Worm (Caenorhabditis elegans) whole organism, L3 larva: Measurements from ENCODE around the gene W07G1.1.

Experiments
- R02D3.7 ChIP-seq: fragments of 150-350 bp; optimal IDR thresholded peaks from 2 replicates; lab custom pipeline; 2014; ENCODE audit warnings: missing biosample characterization, missing genetic modification characterization
- ZK546.5 ChIP-seq: sonication (generic microtip); optimal IDR thresholded peaks from 2 replicates; lab custom pipeline; 2017; ENCODE audit warnings: missing biosample characterization, missing genetic modification characterization
- aly-2 ChIP-seq: fragments of 150-350 bp; optimal IDR thresholded peaks from 2 replicates; lab custom pipeline; 2014; ENCODE audit warnings: missing biosample characterization, missing genetic modification characterization
- ama-1 ChIP-seq: fragments of 150-350 bp; optimal IDR thresholded peaks from 2 replicates; lab custom pipeline; 2018
- ceh-16 ChIP-seq: sonication (generic microtip); optimal IDR thresholded peaks from 2 replicates; lab custom pipeline; 2017; ENCODE audit warnings: missing biosample characterization, missing genetic modification characterization
- ceh-28 ChIP-seq: fragments of 150-350 bp; optimal IDR thresholded peaks from 2 replicates; lab custom pipeline; 2014; ENCODE audit warnings: missing biosample characterization, missing genetic modification reagents, missing genetic modification characterization
- ceh-82 ChIP-seq: fragments of 150-350 bp; optimal IDR thresholded peaks from 2 replicates; lab custom pipeline; 2014; ENCODE audit warnings: missing biosample characterization, missing genetic modification characterization
- ceh-9 ChIP-seq: sonication (generic microtip); optimal IDR thresholded peaks from 2 replicates; lab custom pipeline; 2018; ENCODE audit warnings: missing biosample characterization, missing genetic modification characterization
- egl-27 ChIP-seq: sonication (generic microtip); optimal IDR thresholded peaks from 4 replicates; lab custom pipeline; 2017; ENCODE audit warnings: missing biosample characterization, missing genetic modification reagents, missing genetic modification characterization
- egl-5 ChIP-seq: fragments of 150-350 bp; optimal IDR thresholded peaks from 2 replicates; lab custom pipeline; 2017; ENCODE audit warnings: missing biosample characterization, missing genetic modification reagents, missing genetic modification characterization, inconsistent platforms
- elt-2 ChIP-seq: sonication (generic microtip); optimal IDR thresholded peaks from 2 replicates; lab custom pipeline; 2016; ENCODE audit warnings: missing genetic modification reagents, mild to moderate bottlenecking, missing genetic modification characterization, missing compliant biosample characterization
- eor-1 ChIP-seq, 2 experiments: fragments of 150-350 bp; optimal IDR thresholded peaks; 2 replicates each; lab custom pipeline; 2014 to 2018; ENCODE audit warnings: missing biosample characterization in 2 of 2, missing genetic modification characterization in 2 of 2
- fkh-10 ChIP-seq: sonication (generic microtip); optimal IDR thresholded peaks from 2 replicates; lab custom pipeline; 2017; ENCODE audit warnings: missing biosample characterization, missing genetic modification reagents, missing genetic modification characterization
- fos-1 ChIP-seq: fragments of 150-350 bp; optimal IDR thresholded peaks from 2 replicates; lab custom pipeline; 2014; ENCODE audit warnings: missing biosample characterization, missing genetic modification characterization
- hmg-11 ChIP-seq: sonication (generic microtip); optimal IDR thresholded peaks from 2 replicates; lab custom pipeline; 2016; ENCODE audit warnings: missing genetic modification characterization, missing compliant biosample characterization
- jun-1 ChIP-seq: fragments of 150-350 bp; optimal IDR thresholded peaks from 2 replicates; lab custom pipeline; 2014; ENCODE audit warnings: missing biosample characterization, missing genetic modification reagents, missing genetic modification characterization
- lin-39 ChIP-seq: fragments of 150-350 bp; optimal IDR thresholded peaks from 2 replicates; lab custom pipeline; 2018; ENCODE audit warnings: missing biosample characterization, missing genetic modification reagents, missing genetic modification characterization
- lsy-12 ChIP-seq: sonication (generic microtip); optimal IDR thresholded peaks from 2 replicates; lab custom pipeline; 2016; ENCODE audit warnings: mild to moderate bottlenecking, missing genetic modification characterization, missing compliant biosample characterization
- mdl-1 ChIP-seq: fragments of 150-350 bp; optimal IDR thresholded peaks from 2 replicates; lab custom pipeline; 2014; ENCODE audit warnings: missing biosample characterization, missing genetic modification characterization
- mml-1 ChIP-seq: fragments of 150-350 bp; sonication (generic microtip); optimal IDR thresholded peaks from 3 replicates; lab custom pipeline; 2014; ENCODE audit warnings: missing biosample characterization, missing genetic modification characterization
- nhr-11 ChIP-seq: fragments of 150-350 bp; optimal IDR thresholded peaks from 2 replicates; lab custom pipeline; 2014; ENCODE audit warnings: missing biosample characterization, missing genetic modification characterization
- nhr-12 ChIP-seq: fragments of 150-350 bp; optimal IDR thresholded peaks from 2 replicates; lab custom pipeline; 2014; ENCODE audit warnings: missing biosample characterization, missing genetic modification characterization
- nhr-23 ChIP-seq: fragments of 150-350 bp; optimal IDR thresholded peaks from 2 replicates; lab custom pipeline; 2014; ENCODE audit warnings: missing biosample characterization, missing genetic modification reagents, missing genetic modification characterization
- nhr-237 ChIP-seq: fragments of 150-350 bp; optimal IDR thresholded peaks from 2 replicates; lab custom pipeline; 2014; ENCODE audit warnings: missing biosample characterization, missing genetic modification characterization
- nhr-25 ChIP-seq: sonication (generic microtip); optimal IDR thresholded peaks from 2 replicates; lab custom pipeline; 2017; ENCODE audit warnings: missing biosample characterization, missing genetic modification characterization
- nhr-67 ChIP-seq: fragments of 150-350 bp; optimal IDR thresholded peaks from 2 replicates; lab custom pipeline; 2014; ENCODE audit warnings: missing biosample characterization, missing genetic modification characterization
- nhr-77 ChIP-seq: fragments of 150-350 bp; optimal IDR thresholded peaks from 2 replicates; lab custom pipeline; 2014; ENCODE audit warnings: missing biosample characterization, missing genetic modification characterization
- pha-4 ChIP-seq: fragments of 150-350 bp; optimal IDR thresholded peaks from 2 replicates; lab custom pipeline; 2014; ENCODE audit warnings: missing biosample characterization, missing genetic modification reagents, missing genetic modification characterization
- pqm-1 ChIP-seq: fragments of 150-350 bp; optimal IDR thresholded peaks from 2 replicates; lab custom pipeline; 2017; ENCODE audit warnings: missing biosample characterization, missing genetic modification characterization, inconsistent platforms
- skn-1 ChIP-seq: fragments of 150-350 bp; optimal IDR thresholded peaks from 2 replicates; lab custom pipeline; 2014; ENCODE audit warnings: missing biosample characterization, missing genetic modification characterization
- snpc-4 ChIP-seq: fragments of 150-350 bp; optimal IDR thresholded peaks from 2 replicates; lab custom pipeline; 2014; ENCODE audit warnings: missing biosample characterization, missing genetic modification characterization
- zag-1 ChIP-seq: fragments of 150-350 bp; optimal IDR thresholded peaks from 2 replicates; lab custom pipeline; 2014; ENCODE audit warnings: missing biosample characterization, missing genetic modification characterization
- ztf-11 ChIP-seq: fragments of 150-350 bp; optimal IDR thresholded peaks from 2 replicates; lab custom pipeline; 2014; ENCODE audit warnings: missing biosample characterization, missing genetic modification characterization
- ztf-4 ChIP-seq: fragments of 150-350 bp; optimal IDR thresholded peaks from 2 replicates; lab custom pipeline; 2014; ENCODE audit warnings: missing biosample characterization, missing genetic modification characterization

The W07G1.1 gene

DNA sequence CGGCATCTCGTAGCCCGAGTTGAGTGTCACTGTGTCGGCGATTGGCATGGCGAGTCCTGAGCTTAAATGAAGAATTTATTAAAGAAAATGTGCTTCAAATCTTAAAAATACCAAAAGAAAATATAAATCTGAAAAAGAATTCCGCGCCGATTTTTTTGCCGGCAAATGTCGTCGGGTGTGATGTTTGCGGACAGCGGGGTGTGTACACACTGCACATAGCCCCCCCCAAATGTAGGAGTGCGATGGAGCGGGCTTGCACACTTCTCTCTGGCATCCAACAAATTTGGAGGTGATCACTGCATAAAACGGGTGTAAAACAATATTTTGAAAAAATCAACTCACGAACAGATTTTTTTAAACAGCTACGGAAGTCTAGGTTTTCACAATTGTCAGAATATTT lies 36.7 kb upstream of the W07G1.1 start, which contains the start of gene Y39G8B.2 (continued):
- TF ChIP-seq snpc-4 (tag; lab: Kevin White, UChicago), result peak; percentile 92
- no peak for TF ChIP-seq eor-1 (tag; optimal IDR thresholded peaks at IDR 0.05; lab: Kevin White, UChicago)
- peak; percentile 49 for TF ChIP-seq ama-1 (lab: Kevin White, UChicago)

DNA sequence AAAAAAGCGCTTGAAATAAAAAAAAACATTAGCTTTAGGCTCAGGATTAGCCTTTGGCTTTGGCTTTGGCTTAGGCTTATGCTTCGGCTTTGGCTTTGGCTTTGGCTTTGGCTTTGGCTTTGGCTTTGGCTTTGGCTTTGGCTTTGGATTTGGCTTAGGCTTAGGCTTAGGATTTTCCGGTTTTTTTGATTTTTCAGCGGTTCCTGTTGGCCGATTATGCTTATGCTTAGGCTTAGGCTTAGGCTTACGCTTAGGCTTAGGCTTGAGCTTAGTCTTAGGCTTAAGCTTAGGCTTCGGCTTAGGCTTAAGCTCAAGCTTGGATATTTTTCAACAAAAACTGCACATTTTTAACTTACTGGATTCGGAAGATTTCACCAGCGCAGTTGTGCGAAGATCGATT lies 34.7 kb upstream of the W07G1.1 start:
- TF ChIP-seq aly-2 (tag; lab: Kevin White, UChicago) (no peak), nhr-12 (tag; lab: Kevin White, UChicago) (no peak), skn-1 (tag; lab: Kevin White, UChicago) (no peak), ceh-16 (tag; lab: Kevin White, UChicago) (no peak), elt-2 (tag; lab: Kevin White, UChicago) (no peak), pqm-1 (tag; lab: Kevin White, UChicago) (no peak), jun-1 (tag; lab: Kevin White, UChicago) (no peak), eor-1 (tag; optimal IDR thresholded peaks at IDR 0.05; lab: Kevin White, UChicago) (no peak), nhr-237 (tag; lab: Kevin White, UChicago) (no peak), pha-4 (tag; lab: Kevin White, UChicago) (no peak), ceh-9 (tag; lab: Kevin White, UChicago) (no peak), ZK546.5 (tag; lab: Kevin White, UChicago) (no peak), R02D3.7 (no peak), egl-5 (tag; lab: Kevin White, UChicago) (no peak), ztf-4 (tag; lab: Kevin White, UChicago) (no peak), nhr-25 (tag; lab: Kevin White, UChicago) (no peak), ceh-82 (tag; lab: Kevin White, UChicago) (no peak), ceh-28 (no peak)

DNA sequence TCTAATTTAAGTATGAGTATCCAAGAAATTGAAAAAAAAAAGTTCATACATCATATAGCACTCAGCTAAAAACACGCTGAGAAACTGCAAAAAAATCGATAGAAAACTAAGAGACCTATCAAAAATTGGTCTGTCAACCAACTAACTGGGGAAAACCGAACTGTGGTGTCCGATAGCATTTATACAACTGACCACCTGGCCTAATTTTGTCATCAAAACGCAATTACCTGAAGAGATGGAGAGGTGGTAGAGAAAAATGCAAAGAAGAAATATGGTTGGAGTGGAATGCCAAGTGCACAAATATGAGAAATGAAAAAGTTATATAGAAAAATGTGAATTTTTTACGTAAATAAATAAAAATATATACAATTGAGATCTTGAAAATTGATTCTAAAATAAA lies 34.1 kb upstream of the W07G1.1 start, which contains the start of gene Y39G8B.1:
Gene Y39G8B.1 (minus strand): TSS at position 299 of the 400 bp plus-strand sequence.
- TF ChIP-seq pqm-1 (tag; lab: Kevin White, UChicago) (peak; percentile 24), ceh-9 (tag; lab: Kevin White, UChicago) (no peak), nhr-11 (tag; lab: Kevin White, UChicago) (no peak), elt-2 (tag; lab: Kevin White, UChicago) (peak; percentile 52), nhr-77 (no peak), zag-1 (no peak), fos-1 (tag; lab: Kevin White, UChicago) (no peak), ztf-11 (tag; lab: Kevin White, UChicago) (no peak), mdl-1 (tag; lab: Kevin White, UChicago) (no peak), pha-4 (tag; lab: Kevin White, UChicago) (peak; percentile 5), hmg-11 (tag; lab: Kevin White, UChicago) (no peak), ceh-28 (peak; percentile 7), lin-39 (no peak), skn-1 (tag; lab: Kevin White, UChicago) (peak; percentile 3), mml-1 (tag; lab: Kevin White, UChicago) (no peak), nhr-67 (tag; lab: Kevin White, UChicago) (no peak), nhr-23 (tag; lab: Kevin White, UChicago) (peak; percentile 43)

DNA sequence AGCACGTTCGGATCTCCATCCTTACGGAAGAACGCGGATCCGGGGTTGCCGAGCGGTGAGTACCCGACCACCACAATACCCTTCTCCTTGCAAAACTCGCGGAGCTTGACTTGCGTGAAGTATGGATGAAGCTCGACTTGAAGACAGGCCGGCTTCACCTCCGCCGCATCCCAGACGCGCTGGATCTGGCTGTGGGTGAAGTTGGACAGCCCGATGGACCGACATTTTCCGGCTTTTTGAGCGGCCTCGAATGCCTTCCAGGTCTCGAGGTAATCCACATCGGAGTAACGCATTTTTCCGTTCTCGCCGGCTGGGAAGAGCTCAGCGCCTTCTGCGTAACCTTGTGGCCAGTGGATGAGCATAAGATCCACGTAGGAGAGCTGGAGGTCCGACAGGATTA lies 32.8 kb upstream of the W07G1.1 start:
- TF ChIP-seq nhr-67 (tag; lab: Kevin White, UChicago) (no peak), lsy-12 (tag; lab: Kevin White, UChicago) (no peak)

DNA sequence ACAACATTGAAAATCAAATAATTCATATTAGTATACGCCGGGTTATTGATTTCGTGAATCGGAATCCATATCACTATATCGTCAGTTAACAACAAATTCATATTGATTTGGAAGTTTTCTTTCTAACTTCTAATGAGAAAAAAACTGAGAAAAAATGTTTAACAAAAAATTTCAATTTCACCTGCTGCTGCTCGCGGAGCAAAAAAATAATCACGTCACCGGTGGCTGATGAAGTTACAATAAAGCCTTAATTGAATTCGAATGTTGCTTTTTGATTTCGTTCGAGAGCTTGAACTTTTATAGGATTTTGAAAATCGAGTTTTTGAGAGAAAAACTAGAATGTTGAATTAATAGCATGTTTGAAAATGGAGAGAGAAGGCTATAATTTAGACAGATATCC lies 29.5 kb upstream of the W07G1.1 start, which contains the start of gene sre-43:
Gene sre-43 (minus strand): TSS at position 101 of the 400 bp plus-strand sequence.
- TF ChIP-seq mdl-1 (tag; lab: Kevin White, UChicago), result no peak
- TF ChIP-seq nhr-67 (tag; lab: Kevin White, UChicago), result no peak
- TF ChIP-seq ceh-16 (tag; lab: Kevin White, UChicago), result no peak
- no peak for TF ChIP-seq jun-1 (tag; lab: Kevin White, UChicago)
- TF ChIP-seq aly-2 (tag; lab: Kevin White, UChicago), result no peak
- TF ChIP-seq hmg-11 (tag; lab: Kevin White, UChicago), result no peak
- no peak for TF ChIP-seq ztf-4 (tag; lab: Kevin White, UChicago)
- TF ChIP-seq eor-1 (tag; optimal IDR thresholded peaks at IDR 0.05; lab: Kevin White, UChicago), result no peak
- no peak for TF ChIP-seq ZK546.5 (tag; lab: Kevin White, UChicago)
- no peak for TF ChIP-seq ceh-28
- TF ChIP-seq nhr-77, result no peak
- TF ChIP-seq fkh-10 (GFP tag; lab: Kevin White, UChicago), result no peak
- no peak for TF ChIP-seq elt-2 (tag; lab: Kevin White, UChicago)
- TF ChIP-seq pha-4 (tag; lab: Kevin White, UChicago), result no peak
- no peak for TF ChIP-seq egl-27 (tag; lab: Kevin White, UChicago)
